Worm (Caenorhabditis elegans) whole organism, L2 larva: ENCODE results near the gene W03A5.2.

Experiments used
- C34F6.9 ChIP-seq: fragments of 150-350 bp; optimal IDR thresholded peaks from 2 replicates; lab custom pipeline; 2014; ENCODE audit warnings: missing biosample characterization, missing genetic modification characterization
- F13H6.1 ChIP-seq: sonication (generic microtip); optimal IDR thresholded peaks from 2 replicates; lab custom pipeline; 2016; ENCODE audit warnings: missing genetic modification characterization, missing compliant biosample characterization
- Y55F3AM.14 ChIP-seq: fragments of 200-800 bp; sonication (Bioruptor generic); optimal IDR thresholded peaks from 2 replicates; lab custom pipeline; 2018; ENCODE audit warnings: mild to moderate bottlenecking, missing genetic modification characterization, missing compliant biosample characterization
- ZK546.5 ChIP-seq: sonication (generic microtip); optimal IDR thresholded peaks from 2 replicates; lab custom pipeline; 2017; ENCODE audit warnings: missing biosample characterization, missing genetic modification characterization
- aly-2 ChIP-seq: fragments of 150-350 bp; optimal IDR thresholded peaks from 2 replicates; lab custom pipeline; 2014; ENCODE audit warnings: missing biosample characterization, missing genetic modification characterization
- ama-1 ChIP-seq: fragments of 150-350 bp; optimal IDR thresholded peaks from 2 replicates; lab custom pipeline; 2018; ENCODE audit warnings: inconsistent platforms
- blmp-1 ChIP-seq: sonication (generic microtip); optimal IDR thresholded peaks from 2 replicates; lab custom pipeline; 2017; ENCODE audit warnings: missing genetic modification characterization, mild to moderate bottlenecking, missing compliant biosample characterization, antibody characterized with exemption, moderate library complexity; ENCODE audit not compliant: insufficient read depth
- crh-2 ChIP-seq: sonication (generic microtip); optimal IDR thresholded peaks from 2 replicates; lab custom pipeline; 2017; ENCODE audit warnings: missing biosample characterization, missing genetic modification characterization
- dmd-4 ChIP-seq: sonication (generic microtip); optimal IDR thresholded peaks from 2 replicates; lab custom pipeline; 2017; ENCODE audit warnings: missing biosample characterization, missing genetic modification characterization
- egl-27 ChIP-seq: sonication (generic microtip); optimal IDR thresholded peaks from 3 replicates; lab custom pipeline; 2017; ENCODE audit warnings: missing biosample characterization, missing genetic modification reagents, missing genetic modification characterization
- elt-3 ChIP-seq: sonication (generic microtip); optimal IDR thresholded peaks from 2 replicates; lab custom pipeline; 2017; ENCODE audit warnings: missing biosample characterization, missing genetic modification characterization
- fos-1 ChIP-seq: fragments of 150-350 bp; optimal IDR thresholded peaks from 2 replicates; lab custom pipeline; 2014; ENCODE audit warnings: missing biosample characterization, missing genetic modification characterization
- gmeb-1 ChIP-seq: fragments of 150-350 bp; optimal IDR thresholded peaks from 2 replicates; lab custom pipeline; 2014; ENCODE audit warnings: missing biosample characterization, missing genetic modification characterization
- lin-11 ChIP-seq: fragments of 150-350 bp; sonication (generic microtip); optimal IDR thresholded peaks from 2 replicates; lab custom pipeline; 2014; ENCODE audit warnings: missing biosample characterization, missing genetic modification characterization, inconsistent platforms, mixed read lengths
- lsy-2 ChIP-seq, 2 experiments: fragments of 150-350 bp in 1 of 2; sonication (generic microtip) in 1 of 2; optimal IDR thresholded peaks; 2 replicates each; lab custom pipeline; 2014 to 2017; ENCODE audit warnings: missing biosample characterization in 2 of 2, missing genetic modification characterization in 2 of 2
- mab-5 ChIP-seq: fragments of 150-350 bp; optimal IDR thresholded peaks from 2 replicates; lab custom pipeline; 2014; ENCODE audit warnings: missing biosample characterization, missing genetic modification characterization
- mbf-1 ChIP-seq: sonication (generic microtip); optimal IDR thresholded peaks from 2 replicates; lab custom pipeline; 2017; ENCODE audit warnings: missing biosample characterization, missing genetic modification characterization
- mdl-1 ChIP-seq, 2 experiments: fragments of 150-350 bp in 1 of 2; sonication (generic microtip) in 1 of 2; optimal IDR thresholded peaks; 2 replicates each; lab custom pipeline; 2017; ENCODE audit warnings: missing biosample characterization in 2 of 2, missing genetic modification characterization in 2 of 2
- nhr-10 ChIP-seq: sonication (generic microtip); optimal IDR thresholded peaks from 2 replicates; lab custom pipeline; 2017; ENCODE audit warnings: missing biosample characterization, missing genetic modification characterization
- nhr-11 ChIP-seq: fragments of 150-350 bp; optimal IDR thresholded peaks from 2 replicates; lab custom pipeline; 2014; ENCODE audit warnings: missing biosample characterization, missing genetic modification characterization
- nhr-12 ChIP-seq: fragments of 150-350 bp; optimal IDR thresholded peaks from 2 replicates; lab custom pipeline; 2014; ENCODE audit warnings: missing biosample characterization, missing genetic modification characterization
- nhr-129 ChIP-seq: fragments of 150-350 bp; optimal IDR thresholded peaks from 2 replicates; lab custom pipeline; 2014; ENCODE audit warnings: missing biosample characterization, missing genetic modification characterization
- nhr-21 ChIP-seq: fragments of 150-350 bp; optimal IDR thresholded peaks from 2 replicates; lab custom pipeline; 2014; ENCODE audit warnings: missing biosample characterization, missing genetic modification characterization
- nhr-237 ChIP-seq: fragments of 150-350 bp; optimal IDR thresholded peaks from 2 replicates; lab custom pipeline; 2014; ENCODE audit warnings: missing biosample characterization, missing genetic modification characterization
- nhr-25 ChIP-seq: fragments of 150-350 bp; sonication (generic microtip); optimal IDR thresholded peaks from 3 replicates; lab custom pipeline; 2014; ENCODE audit warnings: missing biosample characterization, missing genetic modification characterization
- nhr-6 ChIP-seq: fragments of 150-350 bp; optimal IDR thresholded peaks from 2 replicates; lab custom pipeline; 2014; ENCODE audit warnings: missing biosample characterization, missing genetic modification characterization
- nhr-77 ChIP-seq: fragments of 150-350 bp; optimal IDR thresholded peaks from 2 replicates; lab custom pipeline; 2014; ENCODE audit warnings: missing biosample characterization, missing genetic modification characterization
- peb-1 ChIP-seq: fragments of 150-350 bp; optimal IDR thresholded peaks from 2 replicates; lab custom pipeline; 2014; ENCODE audit warnings: missing biosample characterization, missing genetic modification characterization
- sem-4 ChIP-seq: fragments of 150-350 bp; optimal IDR thresholded peaks from 2 replicates; lab custom pipeline; 2014; ENCODE audit warnings: missing biosample characterization, missing genetic modification reagents, missing genetic modification characterization
- sma-3 ChIP-seq: sonication (generic microtip); optimal IDR thresholded peaks from 2 replicates; lab custom pipeline; 2016; ENCODE audit warnings: missing genetic modification reagents, missing genetic modification characterization, missing compliant biosample characterization
- sma-9 ChIP-seq, 2 experiments: fragments of 150-350 bp in 1 of 2; sonication (generic microtip) in 1 of 2; optimal IDR thresholded peaks; 2 replicates each; lab custom pipeline; 2014 to 2016; ENCODE audit warnings: missing genetic modification characterization in 2 of 2, mild to moderate bottlenecking in 1 of 2, missing biosample characterization in 1 of 2, missing compliant biosample characterization in 1 of 2, missing genetic modification reagents in 1 of 2, moderate library complexity in 1 of 2
- snpc-4 ChIP-seq: fragments of 150-350 bp; optimal IDR thresholded peaks from 2 replicates; lab custom pipeline; 2014; ENCODE audit warnings: missing biosample characterization, missing genetic modification characterization
- unc-39 ChIP-seq: fragments of 150-350 bp; optimal IDR thresholded peaks from 2 replicates; lab custom pipeline; 2014; ENCODE audit warnings: missing biosample characterization, missing genetic modification characterization
- unc-55 ChIP-seq: fragments of 150-350 bp; sonication (generic microtip); optimal IDR thresholded peaks from 3 replicates; lab custom pipeline; 2014; ENCODE audit warnings: missing biosample characterization, missing genetic modification reagents, missing genetic modification characterization
- ztf-1 ChIP-seq: fragments of 200-800 bp; sonication (Bioruptor generic); conservative IDR thresholded peaks from 2 replicates; pipeline ENCODE4 v1.3.6; 2022; ENCODE audit warnings: missing genetic modification characterization, missing compliant biosample characterization
- ztf-11 ChIP-seq: sonication (generic microtip); optimal IDR thresholded peaks from 2 replicates; lab custom pipeline; 2017; ENCODE audit warnings: missing biosample characterization, missing genetic modification characterization
- ztf-4 ChIP-seq: fragments of 150-350 bp; optimal IDR thresholded peaks from 2 replicates; lab custom pipeline; 2014; ENCODE audit warnings: missing biosample characterization, missing genetic modification characterization

Gene W03A5.2

ce11 chrIII:5406314-5406713 is 480 bp downstream of the W03A5.2 start:
- TF ChIP-seq gmeb-1 (tag; lab: Kevin White, UChicago) = no peak
- no peak for TF ChIP-seq Y55F3AM.14 (GFP tag; lab: Kevin White, UChicago)

DNA sequence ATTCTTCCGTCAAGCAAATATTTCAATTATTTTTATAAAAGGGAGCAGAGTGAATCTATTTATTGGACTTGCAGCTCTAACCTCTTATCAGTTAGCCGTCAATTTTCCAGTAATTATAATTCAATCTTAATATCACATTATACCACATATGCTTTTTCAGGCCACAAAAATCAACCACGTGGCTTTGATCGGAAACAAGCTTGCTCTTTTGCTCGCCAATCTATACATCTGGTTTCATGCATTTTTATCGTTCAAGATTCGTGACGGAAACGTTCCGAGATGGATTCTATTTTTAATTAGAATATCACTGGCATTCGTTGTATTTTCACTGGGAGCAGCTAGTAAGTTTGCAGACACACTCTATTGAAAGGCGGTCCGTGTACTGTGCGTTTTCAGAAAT is 1.2 kb downstream of the W03A5.2 start:
- TF ChIP-seq nhr-12 (tag; lab: Kevin White, UChicago) (no peak), gmeb-1 (tag; lab: Kevin White, UChicago) (no peak), nhr-77 (no peak), egl-27 (tag; lab: Kevin White, UChicago) (no peak)

ce11 chrIII:5407588-5407987 is 1.8 kb downstream of the W03A5.2 start, which contains the start of gene W03A5.1:
W03A5.1 (plus strand) TSS chrIII:5407888.
- TF ChIP-seq nhr-11 (tag; lab: Kevin White, UChicago) (no peak), nhr-21 (tag; lab: Kevin White, UChicago) (no peak), lin-11 (tag; lab: Kevin White, UChicago) (no peak), egl-27 (tag; lab: Kevin White, UChicago) (no peak), F13H6.1 (tag; lab: Kevin White, UChicago) (no peak)

DNA sequence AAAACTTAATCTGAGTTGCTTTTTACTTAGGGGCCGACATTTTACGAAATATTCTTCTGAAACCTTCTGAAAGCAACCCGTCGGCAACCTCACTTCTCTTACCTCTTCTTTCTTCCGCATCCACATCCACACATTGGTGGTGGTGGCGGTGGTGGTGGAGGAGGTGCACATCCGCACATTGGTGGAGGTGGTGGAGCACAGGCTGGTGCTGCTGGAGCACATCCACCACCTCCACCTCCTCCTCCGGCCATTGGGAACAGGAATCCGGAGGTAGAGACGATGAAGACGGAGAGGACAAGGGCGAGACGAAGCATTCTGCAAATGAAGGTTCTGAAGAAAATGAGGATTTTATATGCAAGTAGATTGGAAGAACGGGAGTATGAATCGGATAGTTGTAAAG is 7.8 kb downstream of the W03A5.2 start, which contains the start of gene grl-22:
TSS of gene grl-22 (minus strand) at position 332 of the 400 bp plus-strand sequence.
- TF ChIP-seq nhr-77 (no peak), lin-11 (tag; lab: Kevin White, UChicago) (no peak), ztf-11 (tag; lab: Kevin White, UChicago) (no peak), nhr-6 (tag; lab: Kevin White, UChicago) (no peak), nhr-129 (tag; lab: Kevin White, UChicago) (no peak), nhr-21 (tag; lab: Kevin White, UChicago) (no peak), dmd-4 (tag; lab: Kevin White, UChicago) (no peak), crh-2 (no peak), mab-5 (tag; lab: Kevin White, UChicago) (no peak), ztf-4 (tag; lab: Kevin White, UChicago) (no peak), ztf-1 (no peak), ZK546.5 (no peak), ama-1 (lab: Kevin White, UChicago) (no peak), sma-3 (no peak)

ce11 chrIII:5417921-5418320 is 12.1 kb downstream of the W03A5.2 start:
- TF ChIP-seq fos-1 (tag; lab: Kevin White, UChicago) (no peak), nhr-129 (tag; lab: Kevin White, UChicago) (peak; percentile 23), lsy-2 (tag; optimal IDR thresholded peaks at IDR 0.05; lab: Kevin White, UChicago) (peak in 1 of 2 experiments; percentile 25), nhr-237 (tag; lab: Kevin White, UChicago) (no peak), sma-9 (GFP tag; optimal IDR thresholded peaks at IDR 0.05; lab: Kevin White, UChicago) (peak; percentile 35), sma-9 (tag; optimal IDR thresholded peaks at IDR 0.05; lab: Kevin White, UChicago) (no peak)

- no peak for TF ChIP-seq ztf-1
- TF ChIP-seq dmd-4 (tag; lab: Kevin White, UChicago) = no peak
- TF ChIP-seq blmp-1 (tag; lab: Kevin White, UChicago) = peak; percentile 63
Observed at ce11 chrIII:5419527-5419926, 13.7 kb downstream of the W03A5.2 start.

ce11 chrIII:5420276-5420675 is 14.4 kb downstream of the W03A5.2 start:
- TF ChIP-seq mbf-1 = no peak
- TF ChIP-seq fos-1 (tag; lab: Kevin White, UChicago) = peak; percentile 26

DNA sequence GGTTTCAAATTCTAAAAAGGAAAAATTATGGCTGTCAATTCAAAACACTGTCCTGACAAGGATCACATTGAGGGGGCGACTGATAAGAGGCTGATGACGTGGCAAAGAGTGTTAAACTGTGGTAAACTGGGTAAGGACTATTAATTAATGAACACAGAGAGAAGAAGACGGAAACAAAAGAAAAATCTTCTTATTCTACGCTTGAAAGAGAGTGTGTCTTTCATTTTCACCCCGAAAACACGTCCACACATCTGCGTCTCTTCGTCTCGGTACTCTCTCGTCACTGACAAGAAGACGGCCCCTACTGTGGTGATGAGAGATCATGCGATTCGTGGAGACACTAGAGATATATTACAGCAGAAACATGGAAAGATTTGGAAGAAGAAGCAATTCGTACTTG is 15.6 kb downstream of the W03A5.2 start:
- TF ChIP-seq sma-9 (GFP tag; optimal IDR thresholded peaks at IDR 0.05; lab: Kevin White, UChicago) (peak; percentile 56), sma-9 (tag; optimal IDR thresholded peaks at IDR 0.05; lab: Kevin White, UChicago) (no peak), nhr-129 (tag; lab: Kevin White, UChicago) (peak; percentile 36), nhr-25 (peak; percentile 7), aly-2 (tag; lab: Kevin White, UChicago) (no peak), sma-3 (peak; percentile 35), nhr-10 (no peak), elt-3 (tag; lab: Kevin White, UChicago) (no peak), sem-4 (peak; percentile 71), ztf-4 (tag; lab: Kevin White, UChicago) (no peak), peb-1 (tag; lab: Kevin White, UChicago) (no peak), unc-55 (GFP tag; lab: Kevin White, UChicago) (no peak), C34F6.9 (tag; lab: Kevin White, UChicago) (no peak), fos-1 (tag; lab: Kevin White, UChicago) (peak; percentile 9), lsy-2 (tag; optimal IDR thresholded peaks at IDR 0.05; lab: Kevin White, UChicago) (peak in 1 of 2 experiments; percentile 49), blmp-1 (tag; lab: Kevin White, UChicago) (peak; percentile 68), unc-39 (tag; lab: Kevin White, UChicago) (no peak), ama-1 (lab: Kevin White, UChicago) (no peak), nhr-77 (no peak), mdl-1 (tag; optimal IDR thresholded peaks at IDR 0.05; lab: Kevin White, UChicago) (no peak), ztf-11 (tag; lab: Kevin White, UChicago) (no peak), snpc-4 (tag; lab: Kevin White, UChicago) (no peak)
